Fruit fly (Drosophila melanogaster): ENCODE results near the gene CG12099.

CG12099 gene

DNA sequence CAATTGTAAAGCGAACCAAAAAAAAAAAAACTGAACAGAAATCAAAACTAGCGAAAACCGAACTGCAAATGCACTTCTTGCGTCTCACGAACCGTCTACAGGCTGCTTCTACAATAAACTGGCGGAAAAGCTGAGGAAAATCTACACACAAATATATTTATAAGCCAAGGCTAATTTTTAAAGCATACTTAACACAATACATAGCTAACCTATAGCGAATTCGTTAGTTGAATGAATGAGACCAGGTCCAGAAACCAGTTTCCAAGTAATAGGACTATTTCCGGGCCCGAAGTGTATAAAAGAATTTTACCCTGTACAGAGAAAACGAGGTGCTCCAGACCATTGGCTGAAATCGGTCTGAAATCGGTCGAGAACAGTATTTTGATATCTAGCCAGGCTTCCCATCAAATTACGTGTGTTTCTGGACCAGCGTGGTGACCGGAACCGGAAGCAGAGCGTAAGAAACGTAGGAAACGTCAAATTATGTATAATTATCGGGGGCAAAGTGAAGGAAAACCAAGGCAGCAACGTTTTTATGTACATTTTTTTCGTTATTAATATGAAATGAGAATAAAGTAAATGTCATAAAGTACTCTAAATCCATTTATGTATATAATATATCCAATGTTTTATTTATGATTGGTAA, 17.6 kb upstream of the CG12099 start (continued):
- TF ChIP-seq bcd (GFP tag; optimal IDR thresholded peaks at IDR 0.05) (no peak), shn (GFP tag; optimal IDR thresholded peaks at IDR 0.05) (no peak), dm (GFP tag; optimal IDR thresholded peaks at IDR 0.05) (no peak), CG6254 (GFP tag; optimal IDR thresholded peaks at IDR 0.05) (peak; percentile 16), slp2 (GFP tag; optimal IDR thresholded peaks at IDR 0.05) (no peak), trem (tag; optimal IDR thresholded peaks at IDR 0.05) (no peak), CG10654 (GFP tag; optimal IDR thresholded peaks at IDR 0.05) (no peak), stc (GFP tag; IDR thresholded peaks at IDR 0.05) (peak; percentile 22; the same call in 1 of the 2 replicates)

DNA sequence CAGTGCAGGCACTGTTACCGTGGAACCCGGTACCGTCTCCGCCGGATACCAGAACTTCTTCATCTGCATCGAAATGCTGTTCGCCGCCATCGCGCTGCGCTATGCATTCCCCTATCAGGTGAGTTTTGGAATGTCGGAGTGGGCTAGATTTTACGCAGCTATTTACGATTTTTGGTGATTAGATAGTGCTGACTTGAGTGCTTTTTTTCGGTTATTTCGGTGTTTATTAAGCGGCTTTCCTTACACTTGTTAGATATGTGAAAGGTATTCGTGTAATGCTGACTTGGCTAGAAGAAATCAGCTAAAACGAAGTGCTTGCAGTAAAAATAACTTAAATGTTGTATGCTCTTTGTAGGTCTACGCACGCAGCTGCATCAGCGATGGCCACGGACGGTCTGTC, 14.9 kb upstream of the CG12099 start:
- peak; percentile 15 for TF ChIP-seq wek (GFP tag; optimal IDR thresholded peaks at IDR 0.05)
- no peak for TF ChIP-seq C15 (GFP tag; IDR thresholded peaks at IDR 0.05)
- 0 out of 3 replicates have a peak, but pooled peaks have one; percentile 66 for TF ChIP-seq CG2199 (GFP tag; IDR thresholded peaks at IDR 0.05)
- peak; percentile 20; the same call in 1 of the 3 replicates for TF ChIP-seq vnd (GFP tag; IDR thresholded peaks at IDR 0.05; ENCODE audit: partially characterized antibody)
- TF ChIP-seq sd (tag; optimal IDR thresholded peaks at IDR 0.05): peak; percentile 97

DNA sequence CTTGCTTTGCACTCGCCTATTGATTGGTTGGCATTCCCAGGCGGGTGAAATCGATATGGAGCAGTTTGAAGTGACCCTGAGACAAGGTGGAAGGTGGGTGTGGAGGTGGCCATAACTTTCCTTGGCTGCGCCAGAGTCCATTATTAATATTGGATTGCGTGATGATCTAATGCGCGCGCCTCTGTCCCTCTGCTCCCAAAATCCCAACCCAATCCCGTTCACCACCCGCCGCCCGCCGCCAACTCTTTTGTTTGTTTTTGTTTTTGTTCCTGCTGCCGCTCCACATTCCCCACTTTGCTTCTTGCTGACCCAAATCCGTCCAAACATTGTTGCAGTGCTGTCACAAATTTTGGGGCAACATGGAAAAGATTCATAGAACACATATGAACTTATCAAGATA, 12.8 kb upstream of the CG12099 start:
- TF ChIP-seq Pdp1 (GFP tag; optimal IDR thresholded peaks at IDR 0.05) (peak in 1 of 2 experiments; percentile 13), B-H2 (GFP tag; optimal IDR thresholded peaks at IDR 0.05) (no peak), CG12769 (tag; optimal IDR thresholded peaks at IDR 0.05) (peak; percentile 59), z (GFP tag; IDR thresholded peaks at IDR 0.05) (0 out of 3 replicates have a peak, but pooled peaks have one; percentile 55), Vsx1 (GFP tag; optimal IDR thresholded peaks at IDR 0.05) (no peak), CG17385 (GFP tag; optimal IDR thresholded peaks at IDR 0.05) (peak; percentile 6), so (GFP tag; IDR thresholded peaks at IDR 0.05) (peak; percentile 68; the same call in 2 of the 3 replicates), chinmo (GFP tag; IDR thresholded peaks at IDR 0.05; ENCODE audit: partially characterized antibody) (0 out of 4 replicates have a peak, but pooled peaks have one; percentile 43), CG9609 (GFP tag; optimal IDR thresholded peaks at IDR 0.05) (no peak), crol (GFP tag; IDR thresholded peaks at IDR 0.05) (peak; percentile 69), sd (tag; optimal IDR thresholded peaks at IDR 0.05) (peak; percentile 42), CG11398 (GFP tag; optimal IDR thresholded peaks at IDR 0.05) (no peak), sob (GFP tag; IDR thresholded peaks at IDR 0.05) (no peak), onecut (GFP tag; IDR thresholded peaks at IDR 0.05) (peak; percentile 36)

DNA sequence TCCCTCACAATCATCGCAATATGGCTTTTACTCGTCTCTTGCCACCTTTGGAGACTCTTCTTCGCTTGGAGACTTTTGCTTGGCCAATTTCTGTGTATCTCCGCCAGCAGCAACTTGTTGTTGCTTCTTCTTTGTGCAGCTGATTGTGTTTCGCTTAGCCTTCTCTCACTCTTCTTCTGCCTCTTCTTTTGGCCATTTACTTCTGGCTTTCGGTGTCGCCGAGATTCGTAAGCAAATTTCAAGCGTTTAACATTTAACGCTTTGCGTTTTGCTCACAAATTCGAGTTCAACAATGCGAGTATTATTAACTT, 11.6 kb upstream of the CG12099 start:
- 0 out of 4 replicates have a peak, but pooled peaks have one; percentile 16 for TF ChIP-seq chinmo (GFP tag; IDR thresholded peaks at IDR 0.05; ENCODE audit: partially characterized antibody)
- no peak for TF ChIP-seq hth (optimal IDR thresholded peaks at IDR 0.05)
- peak; percentile 30; the same call in 1 of the 2 replicates for TF ChIP-seq crol (GFP tag; IDR thresholded peaks at IDR 0.05)
- peak; percentile 22 for TF ChIP-seq exex (tag; optimal IDR thresholded peaks at IDR 0.05)
- TF ChIP-seq Elba2 (GFP tag; optimal IDR thresholded peaks at IDR 0.05): peak; percentile 7
- peak; percentile 81 for TF ChIP-seq CG17385 (GFP tag; optimal IDR thresholded peaks at IDR 0.05)
- TF ChIP-seq CrebB (tag; optimal IDR thresholded peaks at IDR 0.05): no peak
- TF ChIP-seq CG15073 (GFP tag; optimal IDR thresholded peaks at IDR 0.05): no peak
- TF ChIP-seq kah (GFP tag; optimal IDR thresholded peaks at IDR 0.05): peak; percentile 54
- peak; percentile 63 for TF ChIP-seq psq (GFP tag; optimal IDR thresholded peaks at IDR 0.05)
- peak in 1 of 2 experiments; percentile 15 for TF ChIP-seq crp (GFP tag; optimal IDR thresholded peaks at IDR 0.05)
- TF ChIP-seq scrt (GFP tag; optimal IDR thresholded peaks at IDR 0.05): peak; percentile 81
- TF ChIP-seq MBD-R2 (GFP tag; IDR thresholded peaks at IDR 0.05): peak; percentile 18; the same call in 1 of the 2 replicates
